Worm (Caenorhabditis elegans) whole organism, L2 larva: ENCODE results near the gene ztf-14.

ENCODE experiments used
- C34F6.9 ChIP-seq: fragments of 150-350 bp; optimal IDR thresholded peaks from 2 replicates; lab custom pipeline; 2014; ENCODE audit warnings: missing biosample characterization, missing genetic modification characterization
- F13H6.1 ChIP-seq: sonication (generic microtip); optimal IDR thresholded peaks from 2 replicates; lab custom pipeline; 2016; ENCODE audit warnings: missing genetic modification characterization, missing compliant biosample characterization
- R02D3.7 ChIP-seq: fragments of 150-350 bp; optimal IDR thresholded peaks from 2 replicates; lab custom pipeline; 2014; ENCODE audit warnings: missing biosample characterization, missing genetic modification characterization
- Y55F3AM.14 ChIP-seq: fragments of 200-800 bp; sonication (Bioruptor generic); optimal IDR thresholded peaks from 2 replicates; lab custom pipeline; 2018; ENCODE audit warnings: mild to moderate bottlenecking, missing genetic modification characterization, missing compliant biosample characterization
- ZK546.5 ChIP-seq: sonication (generic microtip); optimal IDR thresholded peaks from 2 replicates; lab custom pipeline; 2017; ENCODE audit warnings: missing biosample characterization, missing genetic modification characterization
- alr-1 ChIP-seq: fragments of 150-350 bp; optimal IDR thresholded peaks from 2 replicates; lab custom pipeline; 2014; ENCODE audit warnings: missing biosample characterization, missing genetic modification characterization
- aly-2 ChIP-seq: fragments of 150-350 bp; optimal IDR thresholded peaks from 2 replicates; lab custom pipeline; 2014; ENCODE audit warnings: missing biosample characterization, missing genetic modification characterization
- ama-1 ChIP-seq: fragments of 150-350 bp; optimal IDR thresholded peaks from 2 replicates; lab custom pipeline; 2018; ENCODE audit warnings: inconsistent platforms
- blmp-1 ChIP-seq: sonication (generic microtip); optimal IDR thresholded peaks from 2 replicates; lab custom pipeline; 2017; ENCODE audit warnings: missing genetic modification characterization, mild to moderate bottlenecking, missing compliant biosample characterization, antibody characterized with exemption, moderate library complexity; ENCODE audit not compliant: insufficient read depth
- ceh-16 ChIP-seq: fragments of 150-350 bp; optimal IDR thresholded peaks from 2 replicates; lab custom pipeline; 2014; ENCODE audit warnings: missing biosample characterization, missing genetic modification characterization
- ceh-82 ChIP-seq: fragments of 150-350 bp; optimal IDR thresholded peaks from 2 replicates; lab custom pipeline; 2014; ENCODE audit warnings: missing biosample characterization, missing genetic modification characterization
- crh-2 ChIP-seq: sonication (generic microtip); optimal IDR thresholded peaks from 2 replicates; lab custom pipeline; 2017; ENCODE audit warnings: missing biosample characterization, missing genetic modification characterization
- dmd-4 ChIP-seq: sonication (generic microtip); optimal IDR thresholded peaks from 2 replicates; lab custom pipeline; 2017; ENCODE audit warnings: missing biosample characterization, missing genetic modification characterization
- egl-27 ChIP-seq: sonication (generic microtip); optimal IDR thresholded peaks from 3 replicates; lab custom pipeline; 2017; ENCODE audit warnings: missing biosample characterization, missing genetic modification reagents, missing genetic modification characterization
- elt-1 ChIP-seq: fragments of 150-350 bp; optimal IDR thresholded peaks from 2 replicates; lab custom pipeline; 2014; ENCODE audit warnings: missing biosample characterization, missing genetic modification characterization
- elt-3 ChIP-seq: sonication (generic microtip); optimal IDR thresholded peaks from 2 replicates; lab custom pipeline; 2017; ENCODE audit warnings: missing biosample characterization, missing genetic modification characterization
- fos-1 ChIP-seq: fragments of 150-350 bp; optimal IDR thresholded peaks from 2 replicates; lab custom pipeline; 2014; ENCODE audit warnings: missing biosample characterization, missing genetic modification characterization
- gmeb-1 ChIP-seq: fragments of 150-350 bp; optimal IDR thresholded peaks from 2 replicates; lab custom pipeline; 2014; ENCODE audit warnings: missing biosample characterization, missing genetic modification characterization
- lin-11 ChIP-seq: fragments of 150-350 bp; sonication (generic microtip); optimal IDR thresholded peaks from 2 replicates; lab custom pipeline; 2014; ENCODE audit warnings: missing biosample characterization, missing genetic modification characterization, inconsistent platforms, mixed read lengths
- lin-13 ChIP-seq: fragments of 150-350 bp; optimal IDR thresholded peaks from 2 replicates; lab custom pipeline; 2014; ENCODE audit warnings: missing biosample characterization, missing genetic modification reagents, missing genetic modification characterization
- lin-39 ChIP-seq: fragments of 150-350 bp; optimal IDR thresholded peaks from 2 replicates; lab custom pipeline; 2014; ENCODE audit warnings: missing biosample characterization, missing genetic modification reagents, missing genetic modification characterization
- lsy-2 ChIP-seq, 2 experiments: fragments of 150-350 bp in 1 of 2; sonication (generic microtip) in 1 of 2; optimal IDR thresholded peaks; 2 replicates each; lab custom pipeline; 2014 to 2017; ENCODE audit warnings: missing biosample characterization in 2 of 2, missing genetic modification characterization in 2 of 2
- mab-5 ChIP-seq: fragments of 150-350 bp; optimal IDR thresholded peaks from 2 replicates; lab custom pipeline; 2014; ENCODE audit warnings: missing biosample characterization, missing genetic modification characterization
- mbf-1 ChIP-seq: sonication (generic microtip); optimal IDR thresholded peaks from 2 replicates; lab custom pipeline; 2017; ENCODE audit warnings: missing biosample characterization, missing genetic modification characterization
- mdl-1 ChIP-seq, 2 experiments: fragments of 150-350 bp in 1 of 2; sonication (generic microtip) in 1 of 2; optimal IDR thresholded peaks; 2 replicates each; lab custom pipeline; 2017; ENCODE audit warnings: missing biosample characterization in 2 of 2, missing genetic modification characterization in 2 of 2
- nhr-11 ChIP-seq: fragments of 150-350 bp; optimal IDR thresholded peaks from 2 replicates; lab custom pipeline; 2014; ENCODE audit warnings: missing biosample characterization, missing genetic modification characterization
- nhr-12 ChIP-seq: fragments of 150-350 bp; optimal IDR thresholded peaks from 2 replicates; lab custom pipeline; 2014; ENCODE audit warnings: missing biosample characterization, missing genetic modification characterization
- nhr-129 ChIP-seq: fragments of 150-350 bp; optimal IDR thresholded peaks from 2 replicates; lab custom pipeline; 2014; ENCODE audit warnings: missing biosample characterization, missing genetic modification characterization
- nhr-21 ChIP-seq: fragments of 150-350 bp; optimal IDR thresholded peaks from 2 replicates; lab custom pipeline; 2014; ENCODE audit warnings: missing biosample characterization, missing genetic modification characterization
- nhr-23 ChIP-seq: fragments of 150-350 bp; optimal IDR thresholded peaks from 2 replicates; lab custom pipeline; 2014; ENCODE audit warnings: missing biosample characterization, missing genetic modification reagents, missing genetic modification characterization
- nhr-237 ChIP-seq: fragments of 150-350 bp; optimal IDR thresholded peaks from 2 replicates; lab custom pipeline; 2014; ENCODE audit warnings: missing biosample characterization, missing genetic modification characterization
- nhr-25 ChIP-seq: fragments of 150-350 bp; sonication (generic microtip); optimal IDR thresholded peaks from 3 replicates; lab custom pipeline; 2014; ENCODE audit warnings: missing biosample characterization, missing genetic modification characterization
- nhr-6 ChIP-seq: fragments of 150-350 bp; optimal IDR thresholded peaks from 2 replicates; lab custom pipeline; 2014; ENCODE audit warnings: missing biosample characterization, missing genetic modification characterization
- nhr-77 ChIP-seq: fragments of 150-350 bp; optimal IDR thresholded peaks from 2 replicates; lab custom pipeline; 2014; ENCODE audit warnings: missing biosample characterization, missing genetic modification characterization
- peb-1 ChIP-seq: fragments of 150-350 bp; optimal IDR thresholded peaks from 2 replicates; lab custom pipeline; 2014; ENCODE audit warnings: missing biosample characterization, missing genetic modification characterization
- sem-4 ChIP-seq: fragments of 150-350 bp; optimal IDR thresholded peaks from 2 replicates; lab custom pipeline; 2014; ENCODE audit warnings: missing biosample characterization, missing genetic modification reagents, missing genetic modification characterization
- skn-1 ChIP-seq: sonication (generic microtip); optimal IDR thresholded peaks from 2 replicates; lab custom pipeline; 2017; ENCODE audit warnings: missing biosample characterization, missing genetic modification characterization
- sma-3 ChIP-seq: sonication (generic microtip); optimal IDR thresholded peaks from 2 replicates; lab custom pipeline; 2016; ENCODE audit warnings: missing genetic modification reagents, missing genetic modification characterization, missing compliant biosample characterization
- sma-9 ChIP-seq, 2 experiments: fragments of 150-350 bp in 1 of 2; sonication (generic microtip) in 1 of 2; optimal IDR thresholded peaks; 2 replicates each; lab custom pipeline; 2014 to 2016; ENCODE audit warnings: missing genetic modification characterization in 2 of 2, mild to moderate bottlenecking in 1 of 2, missing biosample characterization in 1 of 2, missing compliant biosample characterization in 1 of 2, missing genetic modification reagents in 1 of 2, moderate library complexity in 1 of 2
- snpc-4 ChIP-seq: fragments of 150-350 bp; optimal IDR thresholded peaks from 2 replicates; lab custom pipeline; 2014; ENCODE audit warnings: missing biosample characterization, missing genetic modification characterization
- unc-39 ChIP-seq: fragments of 150-350 bp; optimal IDR thresholded peaks from 2 replicates; lab custom pipeline; 2014; ENCODE audit warnings: missing biosample characterization, missing genetic modification characterization
- unc-55 ChIP-seq: fragments of 150-350 bp; sonication (generic microtip); optimal IDR thresholded peaks from 3 replicates; lab custom pipeline; 2014; ENCODE audit warnings: missing biosample characterization, missing genetic modification reagents, missing genetic modification characterization
- zag-1 ChIP-seq: fragments of 150-350 bp; optimal IDR thresholded peaks from 2 replicates; lab custom pipeline; 2014; ENCODE audit warnings: missing biosample characterization, missing genetic modification characterization
- ztf-1 ChIP-seq: fragments of 200-800 bp; sonication (Bioruptor generic); conservative IDR thresholded peaks from 2 replicates; pipeline ENCODE4 v1.3.6; 2022; ENCODE audit warnings: missing genetic modification characterization, missing compliant biosample characterization
- ztf-11 ChIP-seq: sonication (generic microtip); optimal IDR thresholded peaks from 2 replicates; lab custom pipeline; 2017; ENCODE audit warnings: missing biosample characterization, missing genetic modification characterization
- ztf-4 ChIP-seq: fragments of 150-350 bp; optimal IDR thresholded peaks from 2 replicates; lab custom pipeline; 2014; ENCODE audit warnings: missing biosample characterization, missing genetic modification characterization

The ztf-14 gene

DNA sequence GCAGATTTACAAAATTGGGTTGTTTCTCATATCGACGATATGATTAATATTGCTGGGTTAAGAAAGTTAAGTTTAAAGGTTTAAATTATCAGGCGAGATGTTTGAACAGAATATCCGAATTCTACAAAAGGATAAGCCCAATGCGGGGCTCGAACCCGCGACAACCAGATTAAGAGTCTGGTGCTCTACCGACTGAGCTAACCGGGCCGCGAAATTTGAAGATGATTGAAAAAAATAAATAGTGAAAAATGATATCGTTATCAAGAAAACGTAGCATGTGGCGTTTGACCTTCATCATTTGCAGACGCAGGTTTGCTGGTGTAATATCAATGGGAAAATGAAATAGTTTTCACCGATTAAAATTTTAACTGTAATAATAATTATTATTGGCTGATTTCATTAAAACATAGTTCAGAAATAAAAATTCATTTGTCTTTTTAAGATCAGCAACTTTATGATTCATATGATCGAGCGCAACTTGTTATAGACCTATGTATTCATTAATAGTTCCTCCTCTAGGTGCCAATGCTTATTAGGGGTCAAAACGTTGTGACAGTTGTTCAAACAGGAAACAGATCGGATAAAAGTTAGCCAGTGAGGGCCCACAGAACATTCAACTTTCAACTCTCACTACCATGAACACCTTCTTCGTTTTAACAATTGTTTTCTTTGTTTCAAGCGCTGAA lies 17.0 kb upstream of the ztf-14 start, which contains the start of gene M163.11:
Gene M163.11, plus strand, starts transcription at position 636 of the 686 bp plus-strand sequence.
- TF ChIP-seq mbf-1 = no peak
- no peak for TF ChIP-seq elt-3 (tag; lab: Kevin White, UChicago)
- TF ChIP-seq sma-3 (GFP tag; lab: Kevin White, UChicago) = peak; percentile 57
- no peak for TF ChIP-seq ceh-16 (tag; lab: Kevin White, UChicago)
- no peak for TF ChIP-seq zag-1 (tag; lab: Kevin White, UChicago)
- no peak for TF ChIP-seq ztf-4 (tag; lab: Kevin White, UChicago)
- TF ChIP-seq crh-2 (tag; lab: Kevin White, UChicago) = peak; percentile 40
- no peak for TF ChIP-seq ztf-11 (tag; lab: Kevin White, UChicago)
- TF ChIP-seq snpc-4 = no peak
- peak; percentile 1 for TF ChIP-seq nhr-129 (tag; lab: Kevin White, UChicago)
- TF ChIP-seq peb-1 (tag; lab: Kevin White, UChicago) = no peak
- peak; percentile 35 for TF ChIP-seq gmeb-1 (tag; lab: Kevin White, UChicago)
- TF ChIP-seq mdl-1 (tag; optimal IDR thresholded peaks at IDR 0.05; lab: Kevin White, UChicago) = no peak
- TF ChIP-seq aly-2 = no peak
- peak; percentile 1 for TF ChIP-seq F13H6.1 (tag; lab: Kevin White, UChicago)
- no peak for TF ChIP-seq lin-11 (tag; lab: Kevin White, UChicago)
- no peak for TF ChIP-seq alr-1
- TF ChIP-seq sem-4 (tag; lab: Kevin White, UChicago) = no peak
- peak in 1 of 2 experiments; percentile 11 for TF ChIP-seq lsy-2 (tag; optimal IDR thresholded peaks at IDR 0.05; lab: Kevin White, UChicago)
- TF ChIP-seq ama-1 (lab: Kevin White, UChicago) = no peak
- TF ChIP-seq nhr-25 (tag; lab: Kevin White, UChicago) = no peak
- peak; percentile 4 for TF ChIP-seq sma-9 (GFP tag; optimal IDR thresholded peaks at IDR 0.05; lab: Kevin White, UChicago)
- no peak for TF ChIP-seq sma-9 (tag; optimal IDR thresholded peaks at IDR 0.05; lab: Kevin White, UChicago)
- no peak for TF ChIP-seq nhr-237 (tag; lab: Kevin White, UChicago)
- no peak for TF ChIP-seq ZK546.5
- peak; percentile 12 for TF ChIP-seq fos-1 (tag; lab: Kevin White, UChicago)
- TF ChIP-seq unc-55 (GFP tag; lab: Kevin White, UChicago) = no peak
- TF ChIP-seq ztf-1 (GFP tag; lab: Robert Waterston, UW) = no peak
- TF ChIP-seq nhr-21 (tag; lab: Kevin White, UChicago) = peak; percentile 27
- TF ChIP-seq mab-5 (tag; lab: Kevin White, UChicago) = no peak
- TF ChIP-seq nhr-12 (tag; lab: Kevin White, UChicago) = no peak
- TF ChIP-seq dmd-4 (tag; lab: Kevin White, UChicago) = no peak
- no peak for TF ChIP-seq ceh-82 (tag; lab: Kevin White, UChicago)
- TF ChIP-seq nhr-23 (tag; lab: Kevin White, UChicago) = no peak
- no peak for TF ChIP-seq lin-13
- no peak for TF ChIP-seq blmp-1 (tag; lab: Kevin White, UChicago)
- no peak for TF ChIP-seq nhr-77 (tag; lab: Kevin White, UChicago)
- TF ChIP-seq nhr-11 (tag; lab: Kevin White, UChicago) = no peak

DNA sequence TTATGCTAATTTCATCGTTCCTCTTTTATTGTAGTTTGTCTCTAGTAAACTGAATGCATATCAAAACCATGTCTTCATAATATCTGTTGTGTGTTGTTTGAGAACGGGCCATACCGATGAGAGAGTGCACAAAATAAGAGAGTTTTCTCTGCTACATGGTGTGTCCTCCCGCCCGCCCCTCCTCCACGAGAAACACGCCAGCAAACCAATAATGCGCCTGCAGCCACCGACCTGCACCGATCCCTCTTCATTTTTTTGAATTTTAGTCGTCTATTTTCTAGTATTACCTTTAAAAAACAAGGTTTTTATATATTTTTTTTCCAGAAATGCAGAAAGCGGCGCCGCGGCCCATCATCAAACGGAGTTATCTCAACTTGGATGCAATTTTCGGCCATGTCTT lies 15.6 kb upstream of the ztf-14 start, which contains the start of gene gfi-3:
Gene gfi-3, plus strand, starts transcription at position 325 of the 400 bp plus-strand sequence.
- TF ChIP-seq ztf-11 (tag; lab: Kevin White, UChicago) (no peak), nhr-129 (tag; lab: Kevin White, UChicago) (peak; percentile 80), nhr-77 (tag; lab: Kevin White, UChicago) (no peak), sem-4 (tag; lab: Kevin White, UChicago) (peak; percentile 59), nhr-25 (tag; lab: Kevin White, UChicago) (peak; percentile 82), egl-27 (peak; percentile 77), sma-3 (GFP tag; lab: Kevin White, UChicago) (peak; percentile 84), nhr-6 (tag; lab: Kevin White, UChicago) (peak; percentile 48), nhr-11 (tag; lab: Kevin White, UChicago) (no peak), nhr-12 (tag; lab: Kevin White, UChicago) (no peak), C34F6.9 (peak; percentile 62), aly-2 (no peak), nhr-237 (tag; lab: Kevin White, UChicago) (no peak), peb-1 (tag; lab: Kevin White, UChicago) (no peak), ztf-4 (tag; lab: Kevin White, UChicago) (peak; percentile 36), R02D3.7 (tag; lab: Kevin White, UChicago) (no peak), ceh-16 (tag; lab: Kevin White, UChicago) (peak; percentile 69), zag-1 (tag; lab: Kevin White, UChicago) (peak; percentile 13), F13H6.1 (tag; lab: Kevin White, UChicago) (peak; percentile 89), ceh-82 (tag; lab: Kevin White, UChicago) (no peak), crh-2 (tag; lab: Kevin White, UChicago) (peak; percentile 85), dmd-4 (tag; lab: Kevin White, UChicago) (no peak), unc-55 (GFP tag; lab: Kevin White, UChicago) (peak; percentile 79), ztf-1 (GFP tag; lab: Robert Waterston, UW) (no peak), unc-39 (tag; lab: Kevin White, UChicago) (no peak), fos-1 (tag; lab: Kevin White, UChicago) (peak; percentile 73), lin-39 (tag; lab: Kevin White, UChicago) (no peak), alr-1 (no peak), lin-11 (tag; lab: Kevin White, UChicago) (peak; percentile 84), mdl-1 (tag; optimal IDR thresholded peaks at IDR 0.05; lab: Kevin White, UChicago) (peak; percentile 0 to 48), skn-1 (tag; lab: Kevin White, UChicago) (no peak), gmeb-1 (tag; lab: Kevin White, UChicago) (peak; percentile 79), lin-13 (peak; percentile 89), mbf-1 (no peak), Y55F3AM.14 (GFP tag; lab: Kevin White, UChicago) (peak; percentile 8), elt-1 (tag; lab: Kevin White, UChicago) (no peak)
